Worm (Caenorhabditis elegans) whole organism, late embryonic: Measurements from ENCODE around the gene pdr-1.
A peak's percentile ranks its signal among the peaks of the same experiment; 100 is the strongest.

ENCODE experiments used
- C08G9.2 ChIP-seq: sonication (generic microtip); optimal IDR thresholded peaks from 2 replicates; lab custom pipeline; 2016; ENCODE audit warnings: mild to moderate bottlenecking, missing genetic modification characterization, moderate library complexity, missing compliant biosample characterization
- C38D4.7 ChIP-seq: fragments of 200-800 bp; sonication (Bioruptor generic); optimal IDR thresholded peaks from 2 replicates; lab custom pipeline; 2018; ENCODE audit warnings: mild to moderate bottlenecking, missing genetic modification characterization, moderate library complexity, missing compliant biosample characterization
- K02D7.2 ChIP-seq: sonication (generic microtip); optimal IDR thresholded peaks from 2 replicates; lab custom pipeline; 2017; ENCODE audit warnings: mild to moderate bottlenecking, missing genetic modification characterization, missing compliant biosample characterization
- K09A11.1 ChIP-seq: sonication (generic microtip); optimal IDR thresholded peaks from 2 replicates; lab custom pipeline; 2017; ENCODE audit warnings: antibody characterized with exemption, mild to moderate bottlenecking, missing genetic modification characterization, missing compliant biosample characterization; ENCODE audit not compliant: insufficient read depth
- Y22D7AL.16 ChIP-seq: sonication (generic microtip); optimal IDR thresholded peaks from 2 replicates; lab custom pipeline; 2016; ENCODE audit warnings: missing genetic modification characterization, missing compliant biosample characterization
- ceh-14 ChIP-seq: sonication (generic microtip); optimal IDR thresholded peaks from 2 replicates; lab custom pipeline; 2016; ENCODE audit warnings: missing genotype, missing genetic modification characterization, missing compliant biosample characterization
- ceh-18 ChIP-seq: sonication (generic microtip); optimal IDR thresholded peaks from 2 replicates; lab custom pipeline; 2016; ENCODE audit warnings: missing genetic modification characterization, missing compliant biosample characterization
- ceh-22 ChIP-seq: sonication (generic microtip); optimal IDR thresholded peaks from 2 replicates; lab custom pipeline; 2017; ENCODE audit warnings: missing biosample characterization, missing genetic modification characterization
- ceh-24 ChIP-seq: sonication (generic microtip); optimal IDR thresholded peaks from 2 replicates; lab custom pipeline; 2016; ENCODE audit warnings: mild to moderate bottlenecking, missing genetic modification characterization, missing compliant biosample characterization
- ceh-30 ChIP-seq: fragments of 150-350 bp; optimal IDR thresholded peaks from 2 replicates; lab custom pipeline; 2014; ENCODE audit warnings: missing biosample characterization, missing genetic modification characterization
- ceh-31 ChIP-seq: sonication (generic microtip); optimal IDR thresholded peaks from 2 replicates; lab custom pipeline; 2016; ENCODE audit warnings: missing genetic modification characterization, missing compliant biosample characterization
- ceh-34 ChIP-seq: sonication (generic microtip); optimal IDR thresholded peaks from 2 replicates; lab custom pipeline; 2016; ENCODE audit warnings: mild to moderate bottlenecking, missing genetic modification characterization, missing compliant biosample characterization
- ceh-45 ChIP-seq: fragments of 200-800 bp; sonication (Bioruptor generic); IDR thresholded peaks from 2 replicates; pipeline ENCODE4 v1.3.6; 2022; ENCODE audit warnings: missing genetic modification reagents, missing genetic modification characterization, missing compliant biosample characterization
- ceh-48 ChIP-seq: sonication (generic microtip); optimal IDR thresholded peaks from 2 replicates; lab custom pipeline; 2016; ENCODE audit warnings: missing genetic modification characterization, inconsistent platforms, missing compliant biosample characterization
- ceh-6 ChIP-seq: fragments of 200-800 bp; sonication (Bioruptor generic); optimal IDR thresholded peaks from 2 replicates; lab custom pipeline; 2018; ENCODE audit warnings: mild to moderate bottlenecking, missing genetic modification characterization, missing compliant biosample characterization
- dmd-4 ChIP-seq: sonication (generic microtip); optimal IDR thresholded peaks from 2 replicates; lab custom pipeline; 2016; ENCODE audit warnings: borderline replicate concordance, missing genetic modification characterization, missing compliant biosample characterization
- elt-2 ChIP-seq: sonication (generic microtip); optimal IDR thresholded peaks from 2 replicates; lab custom pipeline; 2016; ENCODE audit warnings: missing genetic modification reagents, missing genetic modification characterization, missing compliant biosample characterization
- ets-4 ChIP-seq: sonication (generic microtip); optimal IDR thresholded peaks from 2 replicates; lab custom pipeline; 2016; ENCODE audit warnings: missing genetic modification characterization, missing compliant biosample characterization
- fax-1 ChIP-seq: sonication (generic microtip); optimal IDR thresholded peaks from 2 replicates; lab custom pipeline; 2016; ENCODE audit warnings: missing genotype, missing genetic modification characterization, missing compliant biosample characterization
- fkh-10 ChIP-seq: fragments of 150-350 bp; optimal IDR thresholded peaks from 2 replicates; lab custom pipeline; 2014; ENCODE audit warnings: missing biosample characterization, missing genetic modification reagents, missing genetic modification characterization
- gmeb-2 ChIP-seq: sonication (generic microtip); optimal IDR thresholded peaks from 2 replicates; lab custom pipeline; 2016; ENCODE audit warnings: missing genetic modification characterization, inconsistent platforms, missing compliant biosample characterization
- hlh-13 ChIP-seq: fragments of 200-800 bp; sonication (Bioruptor generic); optimal IDR thresholded peaks from 2 replicates; lab custom pipeline; 2018; ENCODE audit warnings: mild to moderate bottlenecking, missing genetic modification characterization, missing compliant biosample characterization
- hlh-15 ChIP-seq: sonication (generic microtip); optimal IDR thresholded peaks from 2 replicates; lab custom pipeline; 2016; ENCODE audit warnings: missing genetic modification characterization, missing compliant biosample characterization
- hlh-6 ChIP-seq: sonication (generic microtip); optimal IDR thresholded peaks from 2 replicates; lab custom pipeline; 2016; ENCODE audit warnings: missing genotype, missing genetic modification characterization, missing compliant biosample characterization
- lim-6 ChIP-seq: sonication (generic microtip); optimal IDR thresholded peaks from 2 replicates; lab custom pipeline; 2016; ENCODE audit warnings: missing genetic modification characterization, missing compliant biosample characterization
- lin-11 ChIP-seq: fragments of 200-800 bp; sonication (Bioruptor generic); optimal IDR thresholded peaks from 2 replicates; lab custom pipeline; 2018; ENCODE audit warnings: mild to moderate bottlenecking, missing genetic modification characterization, missing compliant biosample characterization
- madf-2 ChIP-seq: sonication (generic microtip); optimal IDR thresholded peaks from 2 replicates; lab custom pipeline; 2017; ENCODE audit warnings: missing genetic modification characterization, missing compliant biosample characterization
- mec-3 ChIP-seq: sonication (generic microtip); optimal IDR thresholded peaks from 2 replicates; lab custom pipeline; 2016; ENCODE audit warnings: borderline replicate concordance, missing genetic modification characterization, missing compliant biosample characterization
- odd-2 ChIP-seq: sonication (generic microtip); optimal IDR thresholded peaks from 2 replicates; lab custom pipeline; 2017; ENCODE audit warnings: antibody characterized with exemption, mild to moderate bottlenecking, missing genetic modification characterization, missing compliant biosample characterization
- pat-9 ChIP-seq: fragments of 200-800 bp; sonication (Bioruptor generic); optimal IDR thresholded peaks from 2 replicates; lab custom pipeline; 2018; ENCODE audit warnings: mild to moderate bottlenecking, missing genetic modification characterization, moderate library complexity, missing compliant biosample characterization
- pha-2 ChIP-seq: sonication (generic microtip); optimal IDR thresholded peaks from 2 replicates; lab custom pipeline; 2017; ENCODE audit warnings: mild to moderate bottlenecking, missing genetic modification characterization, missing compliant biosample characterization
- pqm-1 ChIP-seq: sonication (generic microtip); optimal IDR thresholded peaks from 2 replicates; lab custom pipeline; 2016; ENCODE audit warnings: missing genetic modification characterization, missing compliant biosample characterization
- pros-1 ChIP-seq: fragments of 150-350 bp; optimal IDR thresholded peaks from 2 replicates; lab custom pipeline; 2014; ENCODE audit warnings: missing biosample characterization, missing genetic modification reagents, missing genetic modification characterization
- ref-2 ChIP-seq: sonication (generic microtip); optimal IDR thresholded peaks from 2 replicates; lab custom pipeline; 2016; ENCODE audit warnings: missing genetic modification characterization, missing compliant biosample characterization
- rnt-1 ChIP-seq: sonication (generic microtip); optimal IDR thresholded peaks from 2 replicates; lab custom pipeline; 2016; ENCODE audit warnings: missing genetic modification characterization, missing compliant biosample characterization
- sox-4 ChIP-seq: sonication (generic microtip); optimal IDR thresholded peaks from 2 replicates; lab custom pipeline; 2017; ENCODE audit warnings: mild to moderate bottlenecking, missing genetic modification characterization, inconsistent platforms, missing compliant biosample characterization
- ttx-3 ChIP-seq: sonication (generic microtip); optimal IDR thresholded peaks from 2 replicates; lab custom pipeline; 2016; ENCODE audit warnings: missing genetic modification reagents, missing genetic modification characterization, missing compliant biosample characterization
- unc-3 ChIP-seq, 2 experiments: fragments of 200-800 bp in 1 of 2; sonication (Bioruptor generic) in 1 of 2; sonication (generic microtip) in 1 of 2; conservative IDR thresholded peaks in 1 of 2; optimal IDR thresholded peaks in 1 of 2; 2 replicates each; pipeline versions ENCODE4 v1.3.6 to Lab custom; 2016 to 2022; ENCODE audit warnings: missing compliant biosample characterization in 2 of 2, missing genetic modification characterization in 2 of 2, missing genetic modification reagents in 1 of 2
- unc-42 ChIP-seq: sonication (generic microtip); optimal IDR thresholded peaks from 2 replicates; lab custom pipeline; 2016; ENCODE audit warnings: missing genotype, missing genetic modification characterization, missing compliant biosample characterization
- zip-5 ChIP-seq: sonication (generic microtip); optimal IDR thresholded peaks from 2 replicates; lab custom pipeline; 2016; ENCODE audit warnings: missing genetic modification characterization, missing compliant biosample characterization
- ztf-16 ChIP-seq: sonication (generic microtip); optimal IDR thresholded peaks from 2 replicates; lab custom pipeline; 2017; ENCODE audit warnings: missing genetic modification characterization, missing compliant biosample characterization

Gene pdr-1

DNA sequence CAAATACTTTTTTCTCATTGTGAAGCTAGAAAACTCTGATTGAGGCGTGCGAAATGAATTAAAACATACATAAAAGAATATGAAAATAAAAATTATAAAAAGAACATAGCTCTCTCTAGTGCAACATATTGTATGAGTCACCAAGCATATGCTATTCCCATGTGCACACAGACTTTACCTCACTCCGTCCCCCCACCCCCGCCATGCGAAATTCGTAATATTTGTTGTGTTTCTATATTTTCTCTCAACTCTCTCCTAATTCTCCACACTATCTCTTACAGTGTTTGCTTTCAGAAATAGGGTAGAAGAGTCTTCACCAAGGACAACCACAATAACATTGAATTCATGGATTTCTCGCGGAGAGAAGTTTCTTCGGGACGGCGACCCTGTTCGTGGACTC is 38.6 kb upstream of the pdr-1 start:
- TF ChIP-seq ceh-22 (tag; lab: Kevin White, UChicago), result no peak
- TF ChIP-seq lin-11, result no peak
- TF ChIP-seq odd-2 (tag; lab: Kevin White, UChicago), result no peak
- TF ChIP-seq ceh-48 (tag; lab: Kevin White, UChicago), result no peak
- TF ChIP-seq mec-3 (tag; lab: Kevin White, UChicago), result no peak
- no peak for TF ChIP-seq pqm-1
- no peak for TF ChIP-seq rnt-1
- TF ChIP-seq, all 69 proteins: peak for 0

DNA sequence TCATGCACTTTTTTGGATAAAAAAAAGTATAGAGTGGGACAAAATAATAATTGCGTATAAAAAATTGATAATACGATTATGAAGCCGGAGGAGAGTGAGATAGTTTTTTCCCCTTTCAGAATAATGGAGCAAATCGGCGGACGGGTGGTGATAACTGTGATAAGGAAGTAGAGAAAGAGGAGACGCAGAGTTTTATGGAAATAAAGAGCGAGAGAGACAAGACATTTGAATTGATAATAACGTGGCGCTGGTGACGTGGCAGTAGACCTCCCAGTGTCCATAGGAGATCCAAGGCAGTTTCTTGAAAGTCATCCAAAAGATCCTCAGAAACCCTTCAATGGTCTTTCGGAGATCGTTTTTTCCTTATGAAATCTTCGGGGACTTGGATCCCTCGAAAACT is 37.5 kb upstream of the pdr-1 start:
- TF ChIP-seq ceh-34 (tag; lab: Kevin White, UChicago) (no peak), elt-2 (tag; lab: Kevin White, UChicago) (peak; percentile 79)
- TF ChIP-seq, all 69 proteins: peak for 1

DNA sequence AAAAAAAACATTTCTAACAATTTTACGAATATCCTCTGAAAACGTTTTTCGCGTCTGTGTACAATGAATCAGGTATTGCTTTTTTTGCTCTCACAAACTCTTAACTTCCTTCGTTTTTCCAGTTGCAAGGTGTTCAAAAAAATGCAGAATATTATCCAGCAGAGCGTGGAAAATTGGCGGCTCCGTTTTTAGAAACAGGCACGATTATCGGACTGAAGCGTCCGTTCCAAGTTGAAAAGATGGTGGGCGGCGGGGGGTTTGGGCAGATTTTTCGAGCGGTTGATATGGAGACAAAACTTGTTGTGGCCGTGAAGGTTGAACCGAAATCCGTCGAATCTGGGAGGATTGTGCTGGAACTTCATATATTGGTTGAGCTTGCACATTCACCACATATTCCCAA is 36.3 kb upstream of the pdr-1 start, which contains the start of gene W06F12.3:
TSS of gene W06F12.3 (plus strand) at position 23 of the 400 bp plus-strand sequence.
- TF ChIP-seq lim-6 (tag; lab: Kevin White, UChicago), result no peak
- no peak for TF ChIP-seq ceh-45 (GFP tag; lab: Robert Waterston, UW)
- TF ChIP-seq gmeb-2, result no peak
- no peak for TF ChIP-seq ceh-6

DNA sequence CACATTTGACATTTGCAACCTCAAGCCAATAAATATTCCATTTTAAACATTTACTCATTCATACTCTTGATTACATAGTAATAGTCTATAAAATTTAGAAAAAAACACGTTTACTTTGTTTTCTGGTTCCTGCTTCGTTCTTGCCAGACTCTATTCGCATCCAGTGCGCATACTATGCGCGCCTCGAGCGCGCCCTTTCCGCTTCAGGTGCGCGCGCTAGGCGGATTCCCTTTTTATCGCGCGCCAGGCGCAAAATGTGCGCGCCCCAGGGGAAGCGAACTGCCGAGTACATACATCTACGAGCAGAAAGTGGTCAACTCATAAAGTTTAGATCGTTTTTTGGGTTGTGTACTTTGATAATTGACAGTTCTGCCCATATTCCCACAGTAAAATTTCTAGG is 29.9 kb upstream of the pdr-1 start:
- TF ChIP-seq ets-4 (tag; lab: Kevin White, UChicago) (no peak), K02D7.2 (tag; lab: Kevin White, UChicago) (no peak), C08G9.2 (tag; lab: Kevin White, UChicago) (no peak), unc-42 (tag; lab: Kevin White, UChicago) (no peak), Y22D7AL.16 (tag; lab: Kevin White, UChicago) (no peak), ceh-30 (tag; lab: Kevin White, UChicago) (no peak), ztf-16 (tag; lab: Kevin White, UChicago) (no peak), gmeb-2 (no peak)

DNA sequence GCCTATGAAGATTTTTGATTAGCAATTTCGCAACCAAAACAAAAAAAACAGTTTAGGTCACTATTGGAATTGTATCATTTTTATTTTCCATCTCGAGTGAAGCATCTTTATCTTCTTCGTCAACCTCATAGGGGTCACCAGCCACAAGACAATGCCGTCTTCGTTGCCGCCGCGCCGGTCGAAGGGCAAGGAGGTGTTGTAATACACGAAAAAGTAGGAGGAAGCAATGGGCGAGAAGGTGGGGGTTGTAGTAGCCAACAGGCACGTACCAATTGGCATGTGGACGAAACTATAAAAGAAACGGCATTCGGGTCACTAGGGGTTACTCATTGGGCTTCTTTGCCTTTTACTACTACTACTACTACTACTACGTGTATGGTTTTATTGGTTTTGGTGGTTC is 29.3 kb upstream of the pdr-1 start:
- TF ChIP-seq fkh-10 (GFP tag; lab: Kevin White, UChicago) (no peak), dmd-4 (tag; lab: Kevin White, UChicago) (no peak), mec-3 (tag; lab: Kevin White, UChicago) (no peak), sox-4 (tag; lab: Kevin White, UChicago) (no peak), elt-2 (tag; lab: Kevin White, UChicago) (no peak), K09A11.1 (tag; lab: Kevin White, UChicago) (no peak), Y22D7AL.16 (tag; lab: Kevin White, UChicago) (no peak), ceh-45 (GFP tag; lab: Robert Waterston, UW) (no peak), ttx-3 (no peak), ceh-14 (tag; lab: Kevin White, UChicago) (no peak), pat-9 (tag; lab: Kevin White, UChicago) (no peak), hlh-6 (tag; lab: Kevin White, UChicago) (no peak), pros-1 (tag; lab: Kevin White, UChicago) (no peak), ref-2 (tag; lab: Kevin White, UChicago) (no peak)

DNA sequence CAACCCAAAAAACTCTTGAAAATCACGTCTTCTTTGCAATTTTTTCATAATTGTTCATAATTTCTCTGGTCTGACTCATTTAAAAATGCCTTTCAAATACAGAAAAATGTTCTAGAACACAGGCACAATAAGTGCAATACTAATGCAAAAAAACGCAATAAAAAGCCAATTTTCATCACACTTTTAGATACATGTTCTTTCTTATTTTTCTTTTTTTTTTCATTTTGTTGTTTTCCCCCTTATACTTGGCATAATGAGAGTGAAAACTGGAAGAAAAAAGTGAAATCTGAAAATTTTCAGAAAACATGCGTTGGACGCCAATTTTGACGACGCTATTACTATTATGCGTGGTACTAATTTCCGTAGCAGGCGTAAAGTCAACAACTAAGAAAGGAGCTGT is 27.4 kb upstream of the pdr-1 start, which contains the start of gene tyr-2:
TSS of gene tyr-2 (plus strand) at position 301 of the 400 bp plus-strand sequence.
- TF ChIP-seq ceh-48 (tag; lab: Kevin White, UChicago) (no peak), ceh-24 (tag; lab: Kevin White, UChicago) (no peak), ceh-18 (tag; lab: Kevin White, UChicago) (no peak), pqm-1 (no peak), ceh-14 (tag; lab: Kevin White, UChicago) (no peak), ceh-31 (tag; lab: Kevin White, UChicago) (no peak), dmd-4 (tag; lab: Kevin White, UChicago) (no peak), pat-9 (tag; lab: Kevin White, UChicago) (no peak), fax-1 (tag; lab: Kevin White, UChicago) (no peak), ref-2 (tag; lab: Kevin White, UChicago) (no peak), C38D4.7 (GFP tag; lab: Kevin White, UChicago) (no peak), ets-4 (tag; lab: Kevin White, UChicago) (no peak), madf-2 (tag; lab: Kevin White, UChicago) (no peak), hlh-15 (tag; lab: Kevin White, UChicago) (no peak), zip-5 (tag; lab: Kevin White, UChicago) (no peak), unc-3 (GFP tag; conservative IDR thresholded peaks at IDR 0.05; lab: Robert Waterston, UW) (no peak), unc-3 (tag; optimal IDR thresholded peaks at IDR 0.05; lab: Kevin White, UChicago) (no peak), pha-2 (tag; lab: Kevin White, UChicago) (no peak), ceh-30 (tag; lab: Kevin White, UChicago) (no peak), hlh-13 (GFP tag; lab: Kevin White, UChicago) (no peak), lin-11 (no peak)
